Fruit fly (Drosophila melanogaster): ENCODE data around the gene Mkp.

The Mkp gene

DNA sequence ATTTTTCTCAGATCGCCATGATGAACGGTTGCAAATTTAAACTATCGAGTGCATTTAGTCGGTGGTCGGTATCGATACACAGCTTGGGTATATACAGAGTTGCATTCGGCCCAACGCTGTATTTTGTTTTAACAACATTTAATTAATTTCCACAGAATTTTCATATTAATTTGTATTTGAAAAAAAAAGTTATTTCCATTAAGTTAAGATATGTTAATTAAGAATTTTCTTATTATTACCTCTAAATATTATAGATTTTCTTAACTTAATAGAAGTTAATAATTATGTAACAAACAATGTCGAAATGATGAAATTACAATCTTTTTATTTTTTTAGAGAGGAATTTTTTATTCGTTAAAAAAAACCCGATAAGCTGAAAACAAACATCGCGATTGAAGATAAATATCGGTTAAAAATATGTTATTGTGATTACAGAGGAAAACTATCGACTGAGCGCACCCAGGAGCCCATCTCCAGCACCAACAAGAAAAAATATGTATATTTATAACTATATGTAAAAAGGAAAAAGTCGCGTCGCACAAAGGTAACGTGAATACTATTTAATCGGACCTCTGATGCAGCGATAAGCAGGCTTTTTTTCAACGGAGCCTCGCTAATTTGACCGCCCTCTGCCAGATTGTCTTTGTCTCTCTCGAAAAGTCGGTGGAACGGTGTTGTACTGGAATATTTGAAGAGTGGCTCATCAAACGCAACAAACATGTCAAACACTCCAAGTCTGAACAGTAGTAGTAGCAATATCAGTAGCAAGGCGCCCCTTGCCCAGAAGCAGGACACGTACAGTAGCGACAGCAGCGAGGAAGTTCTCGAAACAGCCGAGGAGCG, 15.6 kb upstream of the Mkp start, which contains the start of the genes rno and mri (continued):
- TF ChIP-seq MESR4 (GFP tag; optimal IDR thresholded peaks at IDR 0.05): peak; percentile 93
- peak; percentile 81 for TF ChIP-seq vvl (GFP tag; IDR thresholded peaks at IDR 0.05)
- TF ChIP-seq az2 (GFP tag; optimal IDR thresholded peaks at IDR 0.05): peak; percentile 73
- TF ChIP-seq C15 (GFP tag; IDR thresholded peaks at IDR 0.05): no peak
- peak; percentile 17; the same call in 1 of the 2 replicates for TF ChIP-seq CG10321 (GFP tag; IDR thresholded peaks at IDR 0.05)
- peak; percentile 61 for TF ChIP-seq Six4 (GFP tag; optimal IDR thresholded peaks at IDR 0.05)
- peak; percentile 79 for TF ChIP-seq Sox102F (GFP tag; optimal IDR thresholded peaks at IDR 0.05)
- TF ChIP-seq salm (tag; optimal IDR thresholded peaks at IDR 0.05): no peak
- TF ChIP-seq CG30431 (GFP tag; optimal IDR thresholded peaks at IDR 0.05): peak; percentile 45
- no peak for TF ChIP-seq CG17612 (GFP tag; IDR thresholded peaks at IDR 0.05)
- peak; percentile 72 for TF ChIP-seq esg (GFP tag; conservative IDR thresholded peaks at IDR 0.05)
- TF ChIP-seq trh (GFP tag; optimal IDR thresholded peaks at IDR 0.05): peak; percentile 44
- peak; percentile 53 for TF ChIP-seq NFAT (GFP tag; IDR thresholded peaks at IDR 0.05)
- no peak for TF ChIP-seq TFAM (GFP tag; optimal IDR thresholded peaks at IDR 0.05)
- peak; percentile 21; the same call in 1 of the 2 replicates for TF ChIP-seq CG5953 (GFP tag; IDR thresholded peaks at IDR 0.05)
- TF ChIP-seq NfI (GFP tag; optimal IDR thresholded peaks at IDR 0.05): peak; percentile 67
- TF ChIP-seq CG11696 (GFP tag; IDR thresholded peaks at IDR 0.05): peak; percentile 53
- peak; percentile 88 for TF ChIP-seq CG9932 (GFP tag; IDR thresholded peaks at IDR 0.05)
- peak; percentile 96 for TF ChIP-seq zen2 (GFP tag; IDR thresholded peaks at IDR 0.05; ENCODE audit: partially characterized antibody)
- no peak for TF ChIP-seq HLHmδ (GFP tag; optimal IDR thresholded peaks at IDR 0.05)
- peak; percentile 81 for TF ChIP-seq zen (tag; optimal IDR thresholded peaks at IDR 0.05)
- peak; percentile 67 for TF ChIP-seq al (GFP tag; IDR thresholded peaks at IDR 0.05)
- no peak for TF ChIP-seq fru (optimal IDR thresholded peaks at IDR 0.05)
- peak; percentile 50; the same call in 1 of the 2 replicates for TF ChIP-seq CG11247 (GFP tag; IDR thresholded peaks at IDR 0.05)
- TF ChIP-seq CG42726 (GFP tag; IDR thresholded peaks at IDR 0.05; ENCODE audit: partially characterized antibody): peak; percentile 91
- peak; percentile 53 for TF ChIP-seq ssp (GFP tag; IDR thresholded peaks at IDR 0.05)
- TF ChIP-seq CG14860 (GFP tag; IDR thresholded peaks at IDR 0.05; ENCODE audit: partially characterized antibody): peak; percentile 93
- peak; percentile 66 for TF ChIP-seq Xbp1 (GFP tag; optimal IDR thresholded peaks at IDR 0.05)
- TF ChIP-seq Bteb2 (GFP tag; optimal IDR thresholded peaks at IDR 0.05): peak; percentile 15
- no peak for TF ChIP-seq Doc2 (GFP tag; IDR thresholded peaks at IDR 0.05)
- peak; percentile 58 for TF ChIP-seq CG4617 (GFP tag; optimal IDR thresholded peaks at IDR 0.05; ENCODE audit: borderline replicate concordance)
- TF ChIP-seq Taf1 (GFP tag; IDR thresholded peaks at IDR 0.05): peak; percentile 51
- no peak for TF ChIP-seq mirr (GFP tag; optimal IDR thresholded peaks at IDR 0.05)
- peak; percentile 64 for TF ChIP-seq bcd (GFP tag; optimal IDR thresholded peaks at IDR 0.05)
- TF ChIP-seq Vsx1 (GFP tag; optimal IDR thresholded peaks at IDR 0.05): no peak
- peak; percentile 56 for TF ChIP-seq Oli (tag; optimal IDR thresholded peaks at IDR 0.05)
- TF ChIP-seq D (optimal IDR thresholded peaks at IDR 0.05): no peak
- TF ChIP-seq D (GFP tag; optimal IDR thresholded peaks at IDR 0.05): peak; percentile 41
- no peak for TF ChIP-seq pan (optimal IDR thresholded peaks at IDR 0.05)
- peak in 1 of 2 experiments; percentile 85 for TF ChIP-seq pan (GFP tag; optimal IDR thresholded peaks at IDR 0.05 in 1 of 2, IDR thresholded peaks at IDR 0.05 in 1 of 2)
- peak; percentile 9 to 81 for TF ChIP-seq Hr51 (GFP tag; optimal IDR thresholded peaks at IDR 0.05)
- TF ChIP-seq CG12104 (GFP tag; optimal IDR thresholded peaks at IDR 0.05): peak; percentile 67
- TF ChIP-seq HLH54F (GFP tag; optimal IDR thresholded peaks at IDR 0.05): peak; percentile 27
- TF ChIP-seq jigr1 (GFP tag; IDR thresholded peaks at IDR 0.05): peak; percentile 72; the same call in 1 of the 3 replicates
- TF ChIP-seq unc-4 (GFP tag; IDR thresholded peaks at IDR 0.05; ENCODE audit: partially characterized antibody): peak; percentile 87
- TF ChIP-seq nerfin-2 (GFP tag; IDR thresholded peaks at IDR 0.05; ENCODE audit: partially characterized antibody): peak; percentile 90
- TF ChIP-seq tll (GFP tag; optimal IDR thresholded peaks at IDR 0.05): no peak
- peak; percentile 13 for TF ChIP-seq sqz (GFP tag; optimal IDR thresholded peaks at IDR 0.05)
- TF ChIP-seq CG13624 (GFP tag; optimal IDR thresholded peaks at IDR 0.05): no peak

All from whole organism, embryonic.